Worm (Caenorhabditis elegans) whole organism, L1 larva: ENCODE measurements around the gene fipr-1.

Experiments
- ces-1 ChIP-seq: fragments of 150-350 bp; optimal IDR thresholded peaks from 2 replicates; lab custom pipeline; 2014; ENCODE audit warnings: missing biosample characterization, missing genetic modification reagents, missing genetic modification characterization
- egl-27 ChIP-seq, 2 experiments: fragments of 150-350 bp in 1 of 2; sonication (generic microtip); optimal IDR thresholded peaks; 3 replicates each; lab custom pipeline; 2017 to 2018; ENCODE audit warnings: missing biosample characterization in 2 of 2, missing genetic modification characterization in 2 of 2, missing genetic modification reagents in 2 of 2
- fkh-4 ChIP-seq: sonication (generic microtip); optimal IDR thresholded peaks from 2 replicates; lab custom pipeline; 2016; ENCODE audit warnings: missing compliant biosample characterization, missing genetic modification characterization, borderline replicate concordance
- lin-39 ChIP-seq: fragments of 150-350 bp; optimal IDR thresholded peaks from 2 replicates; lab custom pipeline; 2014; ENCODE audit warnings: missing biosample characterization, missing genetic modification reagents, missing genetic modification characterization
- lsy-2 ChIP-seq, 2 experiments: fragments of 150-350 bp; optimal IDR thresholded peaks; 2 replicates each; lab custom pipeline; 2014; ENCODE audit warnings: missing biosample characterization in 2 of 2, missing genetic modification characterization in 2 of 2
- nhr-11 ChIP-seq: fragments of 150-350 bp; optimal IDR thresholded peaks from 2 replicates; lab custom pipeline; 2014; ENCODE audit warnings: missing biosample characterization, missing genetic modification characterization
- nhr-71 ChIP-seq: sonication (generic microtip); optimal IDR thresholded peaks from 2 replicates; lab custom pipeline; 2016; ENCODE audit warnings: mild to moderate bottlenecking, missing genetic modification characterization, moderate library complexity, missing compliant biosample characterization
- unc-86 ChIP-seq: sonication (generic microtip); optimal IDR thresholded peaks from 2 replicates; lab custom pipeline; 2016; ENCODE audit warnings: missing genetic modification characterization, missing compliant biosample characterization
- zag-1 ChIP-seq: fragments of 150-350 bp; optimal IDR thresholded peaks from 2 replicates; lab custom pipeline; 2014; ENCODE audit warnings: missing biosample characterization, missing genetic modification characterization

DNA sequence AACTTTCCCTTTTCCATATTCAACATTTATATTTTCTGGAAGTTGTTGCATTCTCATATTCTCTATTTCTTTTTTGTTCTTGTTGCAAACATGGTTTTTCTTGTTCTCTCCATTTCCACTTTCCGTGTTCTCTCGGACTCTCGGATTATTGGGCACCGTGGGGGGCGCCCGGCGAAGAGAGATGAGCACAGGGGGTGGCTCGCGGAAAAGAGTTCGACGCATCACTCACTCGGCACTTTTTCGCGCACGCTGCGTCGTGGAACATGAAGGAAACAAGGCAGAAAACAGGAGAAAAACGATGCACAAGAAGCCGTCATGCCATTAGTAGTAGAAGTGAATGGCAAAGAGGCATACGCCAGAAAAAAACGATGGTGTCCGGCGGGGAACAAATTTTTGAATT, 34.9 kb downstream of the fipr-1 start:
- TF ChIP-seq lin-39 (tag; lab: Kevin White, UChicago) (no peak), fkh-4 (tag; lab: Kevin White, UChicago) (no peak), lsy-2 (tag; optimal IDR thresholded peaks at IDR 0.05; lab: Kevin White, UChicago) (no peak), nhr-71 (tag; lab: Kevin White, UChicago) (no peak), egl-27 (tag; optimal IDR thresholded peaks at IDR 0.05; lab: Kevin White, UChicago) (no peak), ces-1 (GFP tag; lab: Kevin White, UChicago) (no peak), zag-1 (no peak), nhr-11 (tag; lab: Kevin White, UChicago) (no peak), unc-86 (tag; lab: Kevin White, UChicago) (no peak)
